Worm (Caenorhabditis elegans) whole organism, early embryonic: ENCODE measurements around the gene T14G8.6.

ENCODE experiments used
- B0310.2 ChIP-seq: sonication (generic microtip); optimal IDR thresholded peaks from 2 replicates; lab custom pipeline; 2016; ENCODE audit warnings: mild to moderate bottlenecking, missing genetic modification characterization, missing compliant biosample characterization
- F13C5.2 ChIP-seq: sonication (generic microtip); optimal IDR thresholded peaks from 2 replicates; lab custom pipeline; 2017; ENCODE audit warnings: mild to moderate bottlenecking, missing genetic modification characterization, inconsistent platforms, missing compliant biosample characterization
- aly-1 ChIP-seq: sonication (generic microtip); optimal IDR thresholded peaks from 2 replicates; lab custom pipeline; 2016; ENCODE audit warnings: missing genetic modification characterization, missing compliant biosample characterization
- ama-1 ChIP-seq: fragments of 150-350 bp; optimal IDR thresholded peaks from 2 replicates; lab custom pipeline; 2014
- ceh-36 ChIP-seq: sonication (generic microtip); optimal IDR thresholded peaks from 2 replicates; lab custom pipeline; 2016; ENCODE audit warnings: missing genetic modification characterization, inconsistent platforms, missing compliant biosample characterization
- flt-1 ChIP-seq: fragments of 200-800 bp; sonication (Bioruptor generic); IDR thresholded peaks from 2 replicates; pipeline ENCODE4 v1.3.6; 2022; ENCODE audit warnings: missing genetic modification characterization, missing compliant biosample characterization
- hmbx-1 ChIP-seq: sonication (generic microtip); optimal IDR thresholded peaks from 2 replicates; lab custom pipeline; 2016; ENCODE audit warnings: mild to moderate bottlenecking, missing genetic modification characterization, missing compliant biosample characterization
- hmg-4 ChIP-seq: fragments of 200-800 bp; sonication (Bioruptor generic); optimal IDR thresholded peaks from 2 replicates; lab custom pipeline; 2018; ENCODE audit warnings: mild to moderate bottlenecking, missing genetic modification characterization, missing compliant biosample characterization
- hnd-1 ChIP-seq: sonication (generic microtip); optimal IDR thresholded peaks from 2 replicates; lab custom pipeline; 2016; ENCODE audit warnings: missing genetic modification characterization, missing compliant biosample characterization
- pes-1 ChIP-seq: fragments of 200-800 bp; sonication (Bioruptor generic); IDR thresholded peaks from 2 replicates; pipeline ENCODE4 v1.3.6; 2022; ENCODE audit warnings: missing genetic modification reagents, missing genetic modification characterization, missing compliant biosample characterization
- sea-1 ChIP-seq: fragments of 200-800 bp; sonication (Bioruptor generic); conservative IDR thresholded peaks from 2 replicates; pipeline ENCODE4 v1.3.6; 2022; ENCODE audit warnings: missing genetic modification characterization, missing compliant biosample characterization
- tbx-11 ChIP-seq: fragments of 200-800 bp; sonication (Bioruptor generic); IDR thresholded peaks from 2 replicates; pipeline ENCODE4 v1.3.6; 2022; ENCODE audit warnings: missing genetic modification characterization, missing compliant biosample characterization
- tbx-37 ChIP-seq: fragments of 200-800 bp; sonication (Bioruptor generic); conservative IDR thresholded peaks from 2 replicates; pipeline ENCODE4 v1.3.6; 2022; ENCODE audit warnings: missing genetic modification reagents, missing genetic modification characterization, missing compliant biosample characterization
- tra-4 ChIP-seq: sonication (generic microtip); optimal IDR thresholded peaks from 2 replicates; lab custom pipeline; 2017; ENCODE audit warnings: missing genetic modification characterization, missing compliant biosample characterization

- TF ChIP-seq ama-1 (lab: Kevin White, UChicago) (no peak), F13C5.2 (tag; lab: Kevin White, UChicago) (no peak), tbx-11 (no peak), hmbx-1 (tag; lab: Kevin White, UChicago) (no peak), flt-1 (no peak), aly-1 (tag; lab: Kevin White, UChicago) (no peak), hmg-4 (GFP tag; lab: Kevin White, UChicago) (no peak), tra-4 (tag; lab: Kevin White, UChicago) (no peak), tbx-37 (GFP tag; lab: Robert Waterston, UW) (no peak), pes-1 (GFP tag; lab: Robert Waterston, UW) (no peak), sea-1 (GFP tag; lab: Robert Waterston, UW) (no peak), hnd-1 (no peak), B0310.2 (no peak), ceh-36 (tag; lab: Kevin White, UChicago) (no peak)
Measured at ce11 chrX:12869412-12869811, 6.8 kb upstream of the T14G8.6 start.
